Worm (Caenorhabditis elegans): ENCODE data around the gene flp-28.

ce11 chrX:10087866-10088265, at the start of gene flp-28:
- TF ChIP-seq blmp-1 (tag; optimal IDR thresholded peaks at IDR 0.05) (no peak), unc-62 (GFP tag; optimal IDR thresholded peaks at IDR 0.05) (no peak), nhr-76 (tag; optimal IDR thresholded peaks at IDR 0.05) (no peak), elt-1 (tag; optimal IDR thresholded peaks at IDR 0.05; ENCODE audit: borderline replicate concordance, insufficient read depth) (no peak), pha-4 (tag; optimal IDR thresholded peaks at IDR 0.05) (no peak), elt-3 (tag; optimal IDR thresholded peaks at IDR 0.05) (no peak), ces-1 (GFP tag; optimal IDR thresholded peaks at IDR 0.05) (no peak), lsy-2 (tag; optimal IDR thresholded peaks at IDR 0.05) (no peak), nhr-237 (tag; optimal IDR thresholded peaks at IDR 0.05) (no peak), ham-2 (GFP tag; optimal IDR thresholded peaks at IDR 0.05) (no peak)
